Fruit fly (Drosophila melanogaster): Measurements from ENCODE around the gene RpL28.

The RpL28 gene

DNA sequence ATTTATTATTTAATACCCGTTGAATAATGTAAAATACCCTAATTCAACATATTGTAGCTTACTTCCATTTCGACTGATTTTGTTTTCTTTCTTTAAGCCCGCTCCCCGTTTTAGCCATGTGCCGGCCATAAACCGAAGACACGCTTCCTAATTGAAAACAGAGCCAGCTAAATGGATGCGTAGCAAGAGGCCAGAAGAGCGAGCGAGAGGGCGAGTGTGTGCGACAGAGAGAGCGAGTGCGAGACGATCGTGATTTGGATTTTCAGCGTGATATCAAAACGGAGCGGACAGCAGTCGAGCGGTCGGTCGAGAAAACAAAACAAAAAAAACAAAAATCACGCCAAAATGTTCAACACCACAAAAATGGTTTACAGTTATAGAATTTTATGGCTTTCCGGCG is 43.5 kb upstream of the RpL28 start:
- TF ChIP-seq Dif (GFP tag; optimal IDR thresholded peaks at IDR 0.05; ENCODE audit: partially characterized antibody) (no peak), Mio (GFP tag; optimal IDR thresholded peaks at IDR 0.05) (no peak), fru (GFP tag; optimal IDR thresholded peaks at IDR 0.05) (no peak), Vsx2 (GFP tag; optimal IDR thresholded peaks at IDR 0.05; ENCODE audit: partially characterized antibody) (no peak), woc (GFP tag; optimal IDR thresholded peaks at IDR 0.05) (no peak), Dfd (GFP tag; optimal IDR thresholded peaks at IDR 0.05) (no peak), GATAd (GFP tag; optimal IDR thresholded peaks at IDR 0.05) (no peak), dmrt93B (GFP tag; optimal IDR thresholded peaks at IDR 0.05) (no peak), Myc (optimal IDR thresholded peaks at IDR 0.05) (no peak), CG9705 (GFP tag; optimal IDR thresholded peaks at IDR 0.05) (no peak), pan (optimal IDR thresholded peaks at IDR 0.05) (no peak), N (GFP tag; optimal IDR thresholded peaks at IDR 0.05) (no peak), Hnf4 (GFP tag; optimal IDR thresholded peaks at IDR 0.05) (no peak), psq (GFP tag; optimal IDR thresholded peaks at IDR 0.05) (no peak), ey (GFP tag; optimal IDR thresholded peaks at IDR 0.05) (no peak), dsf (GFP tag; optimal IDR thresholded peaks at IDR 0.05; ENCODE audit: borderline replicate concordance) (no peak), foxo (GFP tag; optimal IDR thresholded peaks at IDR 0.05) (no peak), CG32264 (GFP tag; optimal IDR thresholded peaks at IDR 0.05) (no peak), usp (GFP tag; optimal IDR thresholded peaks at IDR 0.05) (no peak), Rel (GFP tag; optimal IDR thresholded peaks at IDR 0.05) (no peak), Rel (tag; optimal IDR thresholded peaks at IDR 0.05) (no peak)

dm6 chr3L:3261642-3262041 is 38.9 kb upstream of the RpL28 start:
- TF ChIP-seq dmrt93B (GFP tag; optimal IDR thresholded peaks at IDR 0.05) (no peak), Vsx2 (GFP tag; optimal IDR thresholded peaks at IDR 0.05; ENCODE audit: partially characterized antibody) (no peak), Hr83 (GFP tag; optimal IDR thresholded peaks at IDR 0.05; ENCODE audit: poor library complexity, severe bottlenecking) (no peak), Mio (GFP tag; optimal IDR thresholded peaks at IDR 0.05) (no peak), Myc (optimal IDR thresholded peaks at IDR 0.05) (no peak), sv (GFP tag; optimal IDR thresholded peaks at IDR 0.05) (no peak), brk (GFP tag; optimal IDR thresholded peaks at IDR 0.05) (no peak), Abd-B (GFP tag; optimal IDR thresholded peaks at IDR 0.05) (no peak), h (GFP tag; optimal IDR thresholded peaks at IDR 0.05) (no peak), jim (GFP tag; optimal IDR thresholded peaks at IDR 0.05) (no peak)

- no peak for TF ChIP-seq CrebA (GFP tag; optimal IDR thresholded peaks at IDR 0.05; ENCODE audit: borderline replicate concordance)
- peak; percentile 81 for TF ChIP-seq HLH106 (tag; optimal IDR thresholded peaks at IDR 0.05)
- TF ChIP-seq Sp1 (GFP tag; optimal IDR thresholded peaks at IDR 0.05), result peak; percentile 67
- TF ChIP-seq Vsx2 (GFP tag; optimal IDR thresholded peaks at IDR 0.05; ENCODE audit: partially characterized antibody), result no peak
- no peak for TF ChIP-seq Hr83 (GFP tag; optimal IDR thresholded peaks at IDR 0.05; ENCODE audit: poor library complexity, severe bottlenecking)
- peak in 1 of 2 experiments; percentile 75 for TF ChIP-seq foxo (GFP tag; optimal IDR thresholded peaks at IDR 0.05)
- TF ChIP-seq dsf (GFP tag; optimal IDR thresholded peaks at IDR 0.05; ENCODE audit: borderline replicate concordance), result no peak
- TF ChIP-seq Jra (GFP tag; optimal IDR thresholded peaks at IDR 0.05), result no peak
- no peak for TF ChIP-seq Mio (GFP tag; optimal IDR thresholded peaks at IDR 0.05)
- peak; percentile 67 for TF ChIP-seq OdsH (GFP tag; optimal IDR thresholded peaks at IDR 0.05)
- no peak for TF ChIP-seq usp (GFP tag; optimal IDR thresholded peaks at IDR 0.05)
- no peak for TF ChIP-seq brk (GFP tag; optimal IDR thresholded peaks at IDR 0.05)
- TF ChIP-seq woc (GFP tag; optimal IDR thresholded peaks at IDR 0.05), result peak; percentile 30
- TF ChIP-seq GATAd (GFP tag; optimal IDR thresholded peaks at IDR 0.05), result no peak
- TF ChIP-seq pan (optimal IDR thresholded peaks at IDR 0.05), result no peak
- no peak for TF ChIP-seq lola (GFP tag; optimal IDR thresholded peaks at IDR 0.05)
- TF ChIP-seq Hr78 (GFP tag; optimal IDR thresholded peaks at IDR 0.05), result no peak
- no peak for TF ChIP-seq Dfd (GFP tag; optimal IDR thresholded peaks at IDR 0.05)
- TF ChIP-seq sv (GFP tag; optimal IDR thresholded peaks at IDR 0.05), result no peak
- TF ChIP-seq h (GFP tag; optimal IDR thresholded peaks at IDR 0.05), result peak; percentile 81
- TF ChIP-seq jim (GFP tag; optimal IDR thresholded peaks at IDR 0.05), result no peak
- TF ChIP-seq CG32264 (GFP tag; optimal IDR thresholded peaks at IDR 0.05), result peak; percentile 8
- peak; percentile 71 for TF ChIP-seq br (GFP tag; optimal IDR thresholded peaks at IDR 0.05)
- no peak for TF ChIP-seq tai (GFP tag; optimal IDR thresholded peaks at IDR 0.05)
- TF ChIP-seq Abd-B (GFP tag; optimal IDR thresholded peaks at IDR 0.05), result no peak
- TF ChIP-seq Dif (GFP tag; optimal IDR thresholded peaks at IDR 0.05; ENCODE audit: partially characterized antibody), result no peak
- TF ChIP-seq dl (GFP tag; optimal IDR thresholded peaks at IDR 0.05; ENCODE audit: insufficient read depth in 1 of 2, partially characterized antibody in 2 of 2), result no peak
- peak; percentile 15 for TF ChIP-seq sage (GFP tag; optimal IDR thresholded peaks at IDR 0.05)
- TF ChIP-seq dmrt93B (GFP tag; optimal IDR thresholded peaks at IDR 0.05), result peak; percentile 24
- TF ChIP-seq Hnf4 (GFP tag; optimal IDR thresholded peaks at IDR 0.05), result peak; percentile 57
- peak; percentile 65 for TF ChIP-seq rgr (GFP tag; optimal IDR thresholded peaks at IDR 0.05)
- peak; percentile 56 for TF ChIP-seq fru (GFP tag; optimal IDR thresholded peaks at IDR 0.05)
- TF ChIP-seq ey (GFP tag; optimal IDR thresholded peaks at IDR 0.05), result peak; percentile 68
- peak; percentile 51 for TF ChIP-seq psq (GFP tag; optimal IDR thresholded peaks at IDR 0.05)
- TF ChIP-seq CG9705 (GFP tag; optimal IDR thresholded peaks at IDR 0.05), result peak; percentile 21
- TF ChIP-seq Myc (optimal IDR thresholded peaks at IDR 0.05), result no peak
- no peak for TF ChIP-seq Rel (GFP tag; optimal IDR thresholded peaks at IDR 0.05)
- TF ChIP-seq Rel (tag; optimal IDR thresholded peaks at IDR 0.05), result no peak
- TF ChIP-seq N (GFP tag; optimal IDR thresholded peaks at IDR 0.05), result no peak
Measured at dm6 chr3L:3259703-3260102, 36.9 kb upstream of the RpL28 start.
